Worm (Caenorhabditis elegans) whole organism, young adult: Measurements from ENCODE around the gene idi-1.
A peak's percentile ranks its signal among the peaks of the same experiment; 100 is the strongest.

Experiments used
- B0261.1 ChIP-seq: sonication (generic microtip); optimal IDR thresholded peaks from 2 replicates; lab custom pipeline; 2016; ENCODE audit warnings: mild to moderate bottlenecking, missing genetic modification characterization, moderate library complexity, missing compliant biosample characterization
- B0336.3 ChIP-seq: fragments of 200-800 bp; sonication (Bioruptor generic); IDR thresholded peaks from 2 replicates; pipeline ENCODE4 v1.3.6; 2022; ENCODE audit warnings: missing genetic modification characterization, missing compliant biosample characterization
- C17E4.6 ChIP-seq: fragments of 200-800 bp; sonication (Bioruptor generic); IDR thresholded peaks from 2 replicates; pipeline ENCODE4 v1.3.6; 2022; ENCODE audit warnings: missing genetic modification reagents, missing genetic modification characterization, missing compliant biosample characterization
- F10E7.11 ChIP-seq: sonication (generic microtip); optimal IDR thresholded peaks from 2 replicates; lab custom pipeline; 2017; ENCODE audit warnings: mild to moderate bottlenecking, missing genetic modification characterization, moderate library complexity, missing compliant biosample characterization
- F23B12.7 ChIP-seq: sonication (generic microtip); optimal IDR thresholded peaks from 2 replicates; lab custom pipeline; 2017; ENCODE audit warnings: missing genetic modification characterization, mild to moderate bottlenecking, missing compliant biosample characterization, antibody characterized with exemption, moderate library complexity; ENCODE audit not compliant: insufficient read depth
- F49E8.2 ChIP-seq: sonication (generic microtip); optimal IDR thresholded peaks from 3 replicates; lab custom pipeline; 2017; ENCODE audit warnings: missing genetic modification characterization, mild to moderate bottlenecking, missing compliant biosample characterization, antibody characterized with exemption, moderate library complexity; ENCODE audit not compliant: insufficient read depth
- F57A8.1 ChIP-seq: fragments of 200-800 bp; sonication (Bioruptor generic); optimal IDR thresholded peaks from 2 replicates; lab custom pipeline; 2018; ENCODE audit warnings: mild to moderate bottlenecking, missing genetic modification characterization, moderate library complexity, missing compliant biosample characterization
- K12H6.12 ChIP-seq: fragments of 200-800 bp; sonication (Bioruptor generic); optimal IDR thresholded peaks from 2 replicates; lab custom pipeline; 2018; ENCODE audit warnings: mild to moderate bottlenecking, missing genetic modification characterization, missing compliant biosample characterization
- T07F8.4 ChIP-seq: sonication (generic microtip); optimal IDR thresholded peaks from 2 replicates; lab custom pipeline; 2016; ENCODE audit warnings: mild to moderate bottlenecking, missing genetic modification characterization, moderate library complexity, missing compliant biosample characterization
- Y56A3A.18 ChIP-seq: fragments of 200-800 bp; sonication (Bioruptor generic); IDR thresholded peaks from 2 replicates; pipeline ENCODE4 v1.3.6; 2022; ENCODE audit warnings: missing genetic modification reagents, missing genetic modification characterization, missing compliant biosample characterization
- ZK185.1 ChIP-seq: sonication (generic microtip); optimal IDR thresholded peaks from 2 replicates; lab custom pipeline; 2016; ENCODE audit warnings: mild to moderate bottlenecking, missing genetic modification characterization, missing compliant biosample characterization; ENCODE audit not compliant: poor library complexity, severe bottlenecking
- akir-1 ChIP-seq: fragments of 200-800 bp; sonication (Bioruptor generic); optimal IDR thresholded peaks from 2 replicates; lab custom pipeline; 2018; ENCODE audit warnings: mild to moderate bottlenecking, missing genetic modification characterization, moderate library complexity, missing compliant biosample characterization
- atf-7 ChIP-seq: sonication (generic microtip); optimal IDR thresholded peaks from 2 replicates; lab custom pipeline; 2017; ENCODE audit warnings: mild to moderate bottlenecking, missing genetic modification characterization, missing compliant biosample characterization
- attf-5 ChIP-seq: fragments of 200-800 bp; sonication (Bioruptor generic); optimal IDR thresholded peaks from 2 replicates; lab custom pipeline; 2018; ENCODE audit warnings: mild to moderate bottlenecking, missing genetic modification characterization, missing compliant biosample characterization
- attf-6 ChIP-seq: fragments of 200-800 bp; sonication (Bioruptor generic); IDR thresholded peaks from 2 replicates; pipeline ENCODE4 v1.3.6; 2022; ENCODE audit warnings: missing genetic modification reagents, missing genetic modification characterization, missing compliant biosample characterization
- bed-1 ChIP-seq: fragments of 200-800 bp; sonication (Bioruptor generic); IDR thresholded peaks from 2 replicates; pipeline ENCODE4 v1.3.6; 2022; ENCODE audit warnings: missing genetic modification reagents, missing genetic modification characterization, missing compliant biosample characterization
- ccch-3 ChIP-seq: fragments of 200-800 bp; sonication (Bioruptor generic); optimal IDR thresholded peaks from 2 replicates; lab custom pipeline; 2018; ENCODE audit warnings: mild to moderate bottlenecking, missing genetic modification characterization, missing compliant biosample characterization
- cebp-1 ChIP-seq, 2 experiments: fragments of 200-800 bp in 1 of 2; sonication (Bioruptor generic) in 1 of 2; sonication (generic microtip) in 1 of 2; IDR thresholded peaks in 1 of 2; optimal IDR thresholded peaks in 1 of 2; 2 replicates each; pipeline versions ENCODE4 v1.3.6 to Lab custom; 2017 to 2022; ENCODE audit warnings: missing compliant biosample characterization in 2 of 2, missing genetic modification characterization in 2 of 2, mild to moderate bottlenecking in 1 of 2, missing genetic modification reagents in 1 of 2, moderate library complexity in 1 of 2
- ceh-27 ChIP-seq: fragments of 200-800 bp; sonication (Bioruptor generic); optimal IDR thresholded peaks from 2 replicates; lab custom pipeline; 2018; ENCODE audit warnings: mild to moderate bottlenecking, missing genetic modification characterization, moderate library complexity, missing compliant biosample characterization
- ceh-40 ChIP-seq: fragments of 200-800 bp; sonication (Bioruptor generic); IDR thresholded peaks from 2 replicates; pipeline ENCODE4 v1.3.6; 2022; ENCODE audit warnings: missing genetic modification characterization, missing compliant biosample characterization
- chd-7 ChIP-seq: sonication (generic microtip); optimal IDR thresholded peaks from 2 replicates; lab custom pipeline; 2016; ENCODE audit warnings: mild to moderate bottlenecking, missing genetic modification characterization, moderate library complexity, missing compliant biosample characterization
- die-1 ChIP-seq: sonication (generic microtip); optimal IDR thresholded peaks from 2 replicates; lab custom pipeline; 2016; ENCODE audit warnings: missing genotype, mild to moderate bottlenecking, missing genetic modification characterization, missing compliant biosample characterization
- egl-18 ChIP-seq: fragments of 200-800 bp; sonication (Bioruptor generic); IDR thresholded peaks from 2 replicates; pipeline ENCODE4 v1.3.6; 2022; ENCODE audit warnings: missing genetic modification reagents, missing genetic modification characterization, missing compliant biosample characterization
- ekl-4 ChIP-seq: fragments of 200-800 bp; sonication (Bioruptor generic); IDR thresholded peaks from 2 replicates; pipeline ENCODE4 v1.3.6; 2022; ENCODE audit warnings: missing genetic modification reagents, missing genetic modification characterization, missing compliant biosample characterization
- ets-4 ChIP-seq: fragments of 200-800 bp; sonication (Bioruptor generic); optimal IDR thresholded peaks from 2 replicates; lab custom pipeline; 2018; ENCODE audit warnings: mild to moderate bottlenecking, missing genetic modification characterization, missing compliant biosample characterization
- fkh-3 ChIP-seq: sonication (generic microtip); optimal IDR thresholded peaks from 2 replicates; lab custom pipeline; 2016; ENCODE audit warnings: mild to moderate bottlenecking, missing genetic modification characterization, missing compliant biosample characterization
- gei-17 ChIP-seq: fragments of 200-800 bp; sonication (Bioruptor generic); optimal IDR thresholded peaks from 2 replicates; lab custom pipeline; 2018; ENCODE audit warnings: mild to moderate bottlenecking, missing genetic modification characterization, missing compliant biosample characterization
- hlh-12 ChIP-seq: sonication (generic microtip); optimal IDR thresholded peaks from 2 replicates; lab custom pipeline; 2016; ENCODE audit warnings: missing genetic modification characterization, missing compliant biosample characterization
- let-607 ChIP-seq, 2 experiments: fragments of 200-800 bp in 1 of 2; sonication (Bioruptor generic) in 1 of 2; sonication (generic microtip) in 1 of 2; optimal IDR thresholded peaks; 2 replicates each; lab custom pipeline; 2016 to 2018; ENCODE audit warnings: mild to moderate bottlenecking in 2 of 2, missing compliant biosample characterization in 2 of 2, missing genetic modification characterization in 2 of 2, moderate library complexity in 2 of 2, missing genotype in 1 of 2
- lin-40 ChIP-seq: sonication (generic microtip); optimal IDR thresholded peaks from 2 replicates; lab custom pipeline; 2016; ENCODE audit warnings: missing genetic modification characterization, mild to moderate bottlenecking, missing compliant biosample characterization, missing genotype, missing genetic modification reagents
- madf-6 ChIP-seq: fragments of 200-800 bp; sonication (Bioruptor generic); IDR thresholded peaks from 2 replicates; pipeline ENCODE4 v1.3.6; 2022; ENCODE audit warnings: missing genetic modification reagents, missing genetic modification characterization, missing compliant biosample characterization
- mxl-1 ChIP-seq: sonication (generic microtip); optimal IDR thresholded peaks from 2 replicates; lab custom pipeline; 2016; ENCODE audit warnings: missing genetic modification characterization, missing compliant biosample characterization
- nfyb-1 ChIP-seq: fragments of 200-800 bp; sonication (Bioruptor generic); IDR thresholded peaks from 2 replicates; pipeline ENCODE4 v1.3.6; 2022; ENCODE audit warnings: missing genetic modification reagents, missing genetic modification characterization, missing compliant biosample characterization
- nhr-120 ChIP-seq: fragments of 200-800 bp; sonication (Bioruptor generic); IDR thresholded peaks from 2 replicates; pipeline ENCODE4 v1.3.6; 2022; ENCODE audit warnings: missing genetic modification characterization, missing compliant biosample characterization
- nhr-27 ChIP-seq: fragments of 200-800 bp; sonication (Bioruptor generic); optimal IDR thresholded peaks from 2 replicates; lab custom pipeline; 2018; ENCODE audit warnings: mild to moderate bottlenecking, missing genetic modification characterization, moderate library complexity, missing compliant biosample characterization
- nhr-80 ChIP-seq: sonication (generic microtip); optimal IDR thresholded peaks from 2 replicates; lab custom pipeline; 2016; ENCODE audit warnings: missing genetic modification characterization, missing compliant biosample characterization
- pha-4 ChIP-seq: fragments of 150-350 bp; sonication (generic microtip); optimal IDR thresholded peaks from 2 replicates; lab custom pipeline; 2014; ENCODE audit warnings: missing biosample characterization, missing genetic modification reagents, missing genetic modification characterization
- rcor-1 ChIP-seq: fragments of 200-800 bp; sonication (Bioruptor generic); IDR thresholded peaks from 2 replicates; pipeline ENCODE4 v1.3.6; 2022; ENCODE audit warnings: missing genetic modification reagents, missing genetic modification characterization, missing compliant biosample characterization
- snpc-1.1 ChIP-seq: sonication (generic microtip); optimal IDR thresholded peaks from 2 replicates; lab custom pipeline; 2017; ENCODE audit warnings: missing genetic modification characterization, mild to moderate bottlenecking, missing compliant biosample characterization, antibody characterized with exemption, moderate library complexity, missing genotype, missing genetic modification reagents; ENCODE audit not compliant: insufficient read depth
- snpc-1.3 ChIP-seq: sonication (generic microtip); optimal IDR thresholded peaks from 2 replicates; lab custom pipeline; 2017; ENCODE audit warnings: missing genetic modification characterization, mild to moderate bottlenecking, missing compliant biosample characterization, antibody characterized with exemption, moderate library complexity, missing genotype, missing genetic modification reagents; ENCODE audit not compliant: insufficient read depth
- snpc-4 ChIP-seq, 5 experiments: fragments of 150-350 bp in 1 of 5; sonication (generic microtip) in 4 of 5; optimal IDR thresholded peaks; 2 replicates each; lab custom pipeline; 2014 to 2018; ENCODE audit warnings: missing genetic modification characterization in 5 of 5, missing biosample characterization in 3 of 5, antibody characterized with exemption in 2 of 5, mild to moderate bottlenecking in 2 of 5, missing compliant biosample characterization in 2 of 5, missing genotype in 2 of 5, moderate library complexity in 2 of 5, missing genetic modification reagents in 1 of 5
- tbp1 ChIP-seq: fragments of 200-800 bp; sonication (Bioruptor generic); optimal IDR thresholded peaks from 2 replicates; lab custom pipeline; 2018; ENCODE audit warnings: mild to moderate bottlenecking, missing genetic modification characterization, missing compliant biosample characterization
- xnd-1 ChIP-seq: sonication (generic microtip); optimal IDR thresholded peaks from 2 replicates; lab custom pipeline; 2016; ENCODE audit warnings: missing genotype, missing genetic modification reagents, missing genetic modification characterization, missing compliant biosample characterization
- zim-3 ChIP-seq: sonication (generic microtip); optimal IDR thresholded peaks from 2 replicates; lab custom pipeline; 2017; ENCODE audit warnings: mild to moderate bottlenecking, missing genetic modification characterization, moderate library complexity, missing compliant biosample characterization
- ztf-25 ChIP-seq: fragments of 200-800 bp; sonication (Bioruptor generic); IDR thresholded peaks from 2 replicates; pipeline ENCODE4 v1.3.6; 2022; ENCODE audit warnings: missing genetic modification reagents, missing genetic modification characterization, missing compliant biosample characterization
- ztf-3 ChIP-seq: fragments of 200-800 bp; sonication (Bioruptor generic); optimal IDR thresholded peaks from 2 replicates; lab custom pipeline; 2018; ENCODE audit warnings: mild to moderate bottlenecking, missing genetic modification characterization, missing compliant biosample characterization

Gene idi-1

ce11 chrIII:8043784-8044183 is 47.7 kb upstream of the idi-1 start (continued):
- TF ChIP-seq C17E4.6 (GFP tag; lab: Robert Waterston, UW) (peak; percentile 96), bed-1 (no peak), fkh-3 (tag; lab: Kevin White, UChicago) (no peak), atf-7 (tag; lab: Kevin White, UChicago) (no peak), ceh-27 (peak; percentile 100), egl-18 (GFP tag; lab: Robert Waterston, UW) (peak; percentile 69; the same call in 1 of the 2 replicates), akir-1 (GFP tag; lab: Kevin White, UChicago) (peak; percentile 95), cebp-1 (GFP tag; IDR thresholded peaks at IDR 0.05; lab: Robert Waterston, UW) (peak; percentile 96), cebp-1 (tag; optimal IDR thresholded peaks at IDR 0.05; lab: Kevin White, UChicago) (peak; percentile 96), nhr-27 (tag; lab: Kevin White, UChicago) (no peak), nfyb-1 (GFP tag; lab: Robert Waterston, UW) (no peak; the same call in 1 of the 2 replicates), madf-6 (GFP tag; lab: Robert Waterston, UW) (no peak; the same call in none of the 2 replicates), F10E7.11 (tag; lab: Kevin White, UChicago) (peak; percentile 38), pha-4 (tag; lab: Kevin White, UChicago) (peak; percentile 95), xnd-1 (tag; lab: Kevin White, UChicago) (no peak), ccch-3 (GFP tag; lab: Kevin White, UChicago) (peak; percentile 100), F23B12.7 (tag; lab: Kevin White, UChicago) (peak; percentile 99), mxl-1 (peak; percentile 92), attf-5 (GFP tag; lab: Kevin White, UChicago) (peak; percentile 100), attf-6 (GFP tag; lab: Robert Waterston, UW) (peak; percentile 82), hlh-12 (tag; lab: Kevin White, UChicago) (peak; percentile 24), die-1 (peak; percentile 97), B0336.3 (GFP tag; lab: Robert Waterston, UW) (peak; percentile 90; the same call in 1 of the 2 replicates), snpc-1.1 (tag; lab: Kevin White, UChicago) (peak; percentile 78), rcor-1 (GFP tag; lab: Robert Waterston, UW) (peak; percentile 97), gei-17 (GFP tag; lab: Kevin White, UChicago) (no peak), nhr-80 (tag; lab: Kevin White, UChicago) (peak; percentile 99), T07F8.4 (tag; lab: Kevin White, UChicago) (peak; percentile 96), tbp1 (GFP tag; lab: Kevin White, UChicago) (peak; percentile 80), F57A8.1 (no peak), let-607 (tag; optimal IDR thresholded peaks at IDR 0.05; lab: Kevin White, UChicago) (peak; percentile 84 to 91), snpc-1.3 (tag; lab: Kevin White, UChicago) (peak; percentile 89), ztf-25 (GFP tag; lab: Robert Waterston, UW) (peak; percentile 100), nhr-120 (GFP tag; lab: Robert Waterston, UW) (0 out of 2 replicates have a peak, but pooled peaks have one; percentile 49), ztf-3 (GFP tag; lab: Kevin White, UChicago) (peak; percentile 66), ceh-40 (peak; percentile 83), F49E8.2 (tag; lab: Kevin White, UChicago) (peak; percentile 97), B0261.1 (tag; lab: Kevin White, UChicago) (peak; percentile 51), ekl-4 (GFP tag; lab: Robert Waterston, UW) (peak; percentile 93), chd-7 (tag; lab: Kevin White, UChicago) (peak; percentile 95), snpc-4 (GFP tag; optimal IDR thresholded peaks at IDR 0.05; lab: Kevin White, UChicago) (peak; percentile 83), snpc-4 (tag; optimal IDR thresholded peaks at IDR 0.05; lab: Kevin White, UChicago) (peak; percentile 86 to 90 (median 89)), Y56A3A.18 (GFP tag; lab: Robert Waterston, UW) (0 out of 2 replicates have a peak, but pooled peaks have one; percentile 58), zim-3 (tag; lab: Kevin White, UChicago) (peak; percentile 99), K12H6.12 (tag; lab: Kevin White, UChicago) (peak; percentile 99), ets-4 (peak; percentile 74), ZK185.1 (tag; lab: Kevin White, UChicago) (peak; percentile 98), lin-40 (peak; percentile 95)
